Worm (Caenorhabditis elegans) whole organism, L3 larva: Measurements from ENCODE around the gene C42D4.3.

Experiments used
- R02D3.7 ChIP-seq: fragments of 150-350 bp; optimal IDR thresholded peaks from 2 replicates; lab custom pipeline; 2014; ENCODE audit warnings: missing biosample characterization, missing genetic modification characterization
- ZK546.5 ChIP-seq: sonication (generic microtip); optimal IDR thresholded peaks from 2 replicates; lab custom pipeline; 2017; ENCODE audit warnings: missing biosample characterization, missing genetic modification characterization
- ama-1 ChIP-seq: fragments of 150-350 bp; optimal IDR thresholded peaks from 2 replicates; lab custom pipeline; 2018
- ceh-28 ChIP-seq: fragments of 150-350 bp; optimal IDR thresholded peaks from 2 replicates; lab custom pipeline; 2014; ENCODE audit warnings: missing biosample characterization, missing genetic modification reagents, missing genetic modification characterization
- ceh-82 ChIP-seq: fragments of 150-350 bp; optimal IDR thresholded peaks from 2 replicates; lab custom pipeline; 2014; ENCODE audit warnings: missing biosample characterization, missing genetic modification characterization
- daf-12 ChIP-seq: fragments of 150-350 bp; optimal IDR thresholded peaks from 2 replicates; lab custom pipeline; 2014; ENCODE audit warnings: missing biosample characterization, missing genetic modification reagents, missing genetic modification characterization
- egl-27 ChIP-seq: sonication (generic microtip); optimal IDR thresholded peaks from 4 replicates; lab custom pipeline; 2017; ENCODE audit warnings: missing biosample characterization, missing genetic modification reagents, missing genetic modification characterization
- egl-5 ChIP-seq: fragments of 150-350 bp; optimal IDR thresholded peaks from 2 replicates; lab custom pipeline; 2017; ENCODE audit warnings: missing biosample characterization, missing genetic modification reagents, missing genetic modification characterization, inconsistent platforms
- elt-1 ChIP-seq: fragments of 150-350 bp; optimal IDR thresholded peaks from 2 replicates; lab custom pipeline; 2014; ENCODE audit warnings: missing biosample characterization, missing genetic modification characterization
- elt-2 ChIP-seq: sonication (generic microtip); optimal IDR thresholded peaks from 2 replicates; lab custom pipeline; 2016; ENCODE audit warnings: missing genetic modification reagents, mild to moderate bottlenecking, missing genetic modification characterization, missing compliant biosample characterization
- eor-1 ChIP-seq, 2 experiments: fragments of 150-350 bp; optimal IDR thresholded peaks; 2 replicates each; lab custom pipeline; 2014 to 2018; ENCODE audit warnings: missing biosample characterization in 2 of 2, missing genetic modification characterization in 2 of 2
- fos-1 ChIP-seq: fragments of 150-350 bp; optimal IDR thresholded peaks from 2 replicates; lab custom pipeline; 2014; ENCODE audit warnings: missing biosample characterization, missing genetic modification characterization
- hmg-11 ChIP-seq: sonication (generic microtip); optimal IDR thresholded peaks from 2 replicates; lab custom pipeline; 2016; ENCODE audit warnings: missing genetic modification characterization, missing compliant biosample characterization
- jun-1 ChIP-seq: fragments of 150-350 bp; optimal IDR thresholded peaks from 2 replicates; lab custom pipeline; 2014; ENCODE audit warnings: missing biosample characterization, missing genetic modification reagents, missing genetic modification characterization
- lin-15B ChIP-seq: fragments of 150-350 bp; optimal IDR thresholded peaks from 2 replicates; lab custom pipeline; 2014; ENCODE audit warnings: missing biosample characterization, missing genetic modification characterization
- lin-39 ChIP-seq: fragments of 150-350 bp; optimal IDR thresholded peaks from 2 replicates; lab custom pipeline; 2018; ENCODE audit warnings: missing biosample characterization, missing genetic modification reagents, missing genetic modification characterization
- lsy-12 ChIP-seq: sonication (generic microtip); optimal IDR thresholded peaks from 2 replicates; lab custom pipeline; 2016; ENCODE audit warnings: mild to moderate bottlenecking, missing genetic modification characterization, missing compliant biosample characterization
- mdl-1 ChIP-seq: fragments of 150-350 bp; optimal IDR thresholded peaks from 2 replicates; lab custom pipeline; 2014; ENCODE audit warnings: missing biosample characterization, missing genetic modification characterization
- mml-1 ChIP-seq: fragments of 150-350 bp; sonication (generic microtip); optimal IDR thresholded peaks from 3 replicates; lab custom pipeline; 2014; ENCODE audit warnings: missing biosample characterization, missing genetic modification characterization
- nfya-1 ChIP-seq: sonication (generic microtip); optimal IDR thresholded peaks from 2 replicates; lab custom pipeline; 2017; ENCODE audit warnings: missing genetic modification characterization, mild to moderate bottlenecking, missing compliant biosample characterization, antibody characterized with exemption, moderate library complexity; ENCODE audit not compliant: insufficient read depth
- nhr-12 ChIP-seq: fragments of 150-350 bp; optimal IDR thresholded peaks from 2 replicates; lab custom pipeline; 2014; ENCODE audit warnings: missing biosample characterization, missing genetic modification characterization
- nhr-23 ChIP-seq: fragments of 150-350 bp; optimal IDR thresholded peaks from 2 replicates; lab custom pipeline; 2014; ENCODE audit warnings: missing biosample characterization, missing genetic modification reagents, missing genetic modification characterization
- nhr-237 ChIP-seq: fragments of 150-350 bp; optimal IDR thresholded peaks from 2 replicates; lab custom pipeline; 2014; ENCODE audit warnings: missing biosample characterization, missing genetic modification characterization
- nhr-25 ChIP-seq: sonication (generic microtip); optimal IDR thresholded peaks from 2 replicates; lab custom pipeline; 2017; ENCODE audit warnings: missing biosample characterization, missing genetic modification characterization
- nhr-28 ChIP-seq: fragments of 150-350 bp; optimal IDR thresholded peaks from 2 replicates; lab custom pipeline; 2014; ENCODE audit warnings: missing biosample characterization, missing genetic modification characterization
- nhr-43 ChIP-seq: sonication (generic microtip); optimal IDR thresholded peaks from 2 replicates; lab custom pipeline; 2016; ENCODE audit warnings: mild to moderate bottlenecking, missing genetic modification characterization, missing compliant biosample characterization; ENCODE audit not compliant: poor library complexity, severe bottlenecking
- nhr-76 ChIP-seq: fragments of 150-350 bp; sonication (generic microtip); optimal IDR thresholded peaks from 5 replicates; lab custom pipeline; 2014; ENCODE audit warnings: missing biosample characterization, missing genetic modification characterization
- nhr-77 ChIP-seq: fragments of 150-350 bp; optimal IDR thresholded peaks from 2 replicates; lab custom pipeline; 2014; ENCODE audit warnings: missing biosample characterization, missing genetic modification characterization
- pha-4 ChIP-seq: fragments of 150-350 bp; optimal IDR thresholded peaks from 2 replicates; lab custom pipeline; 2014; ENCODE audit warnings: missing biosample characterization, missing genetic modification reagents, missing genetic modification characterization
- pqm-1 ChIP-seq: fragments of 150-350 bp; optimal IDR thresholded peaks from 2 replicates; lab custom pipeline; 2017; ENCODE audit warnings: missing biosample characterization, missing genetic modification characterization, inconsistent platforms
- sea-2 ChIP-seq: fragments of 150-350 bp; sonication (generic microtip); optimal IDR thresholded peaks from 4 replicates; lab custom pipeline; 2014; ENCODE audit warnings: missing biosample characterization, missing genetic modification reagents, missing genetic modification characterization
- skn-1 ChIP-seq: fragments of 150-350 bp; optimal IDR thresholded peaks from 2 replicates; lab custom pipeline; 2014; ENCODE audit warnings: missing biosample characterization, missing genetic modification characterization
- snpc-4 ChIP-seq: fragments of 150-350 bp; optimal IDR thresholded peaks from 2 replicates; lab custom pipeline; 2014; ENCODE audit warnings: missing biosample characterization, missing genetic modification characterization
- unc-62 ChIP-seq: fragments of 150-350 bp; sonication (generic microtip); optimal IDR thresholded peaks from 4 replicates; lab custom pipeline; 2014; ENCODE audit warnings: missing biosample characterization, missing genetic modification reagents, missing genetic modification characterization
- ztf-11 ChIP-seq: fragments of 150-350 bp; optimal IDR thresholded peaks from 2 replicates; lab custom pipeline; 2014; ENCODE audit warnings: missing biosample characterization, missing genetic modification characterization
- ztf-4 ChIP-seq: fragments of 150-350 bp; optimal IDR thresholded peaks from 2 replicates; lab custom pipeline; 2014; ENCODE audit warnings: missing biosample characterization, missing genetic modification characterization

C42D4.3 gene

DNA sequence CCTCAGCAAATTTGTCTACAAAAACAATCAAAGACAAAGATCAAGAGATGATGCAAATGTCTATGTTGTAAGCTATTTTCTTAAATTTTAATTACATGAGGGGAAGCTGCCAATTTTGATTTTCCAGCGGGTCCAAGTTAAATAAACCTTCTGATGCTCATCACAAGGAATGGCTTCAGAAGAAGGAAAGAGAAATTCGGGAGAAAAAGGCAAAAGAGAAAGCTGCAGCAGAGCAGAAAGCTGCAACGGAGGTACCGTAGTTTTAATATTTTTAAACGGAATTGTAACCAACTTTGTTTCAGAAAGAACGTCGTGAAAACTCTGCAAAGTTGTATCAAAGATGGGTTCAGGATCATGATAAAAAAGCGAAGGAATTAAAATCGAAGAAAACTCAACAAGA, 20.9 kb upstream of the C42D4.3 start:
- TF ChIP-seq nhr-28 (no peak), ceh-28 (no peak), pqm-1 (no peak), unc-62 (no peak), snpc-4 (tag; lab: Kevin White, UChicago) (no peak)

DNA sequence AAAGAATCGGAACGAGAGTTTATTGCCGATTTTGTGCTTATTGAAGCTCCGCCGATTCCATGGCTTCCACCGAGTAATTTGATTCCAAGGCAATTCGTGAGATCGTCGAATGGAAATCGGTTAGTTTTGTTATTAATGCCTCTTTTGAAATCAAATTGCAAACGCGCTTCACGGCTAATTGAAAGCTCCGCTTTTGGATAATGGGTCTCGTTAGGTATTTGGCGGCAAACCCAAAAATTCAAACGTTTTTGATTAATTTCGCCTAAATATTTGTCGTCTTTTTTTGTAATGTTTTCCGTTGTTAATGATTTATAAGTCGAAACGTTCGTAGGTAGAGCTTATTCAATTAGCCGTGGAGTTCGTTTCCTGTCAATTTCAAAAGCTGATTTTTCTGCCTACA, 19.5 kb upstream of the C42D4.3 start:
- TF ChIP-seq lsy-12 (tag; lab: Kevin White, UChicago) (no peak), elt-1 (tag; lab: Kevin White, UChicago) (no peak), mdl-1 (no peak), nhr-77 (tag; lab: Kevin White, UChicago) (no peak), skn-1 (tag; lab: Kevin White, UChicago) (no peak), pqm-1 (no peak), lin-39 (no peak), egl-27 (tag; lab: Kevin White, UChicago) (no peak), nhr-43 (tag; lab: Kevin White, UChicago) (no peak), jun-1 (tag; lab: Kevin White, UChicago) (no peak), eor-1 (tag; optimal IDR thresholded peaks at IDR 0.05; lab: Kevin White, UChicago) (no peak), lin-15B (tag; lab: Kevin White, UChicago) (no peak), unc-62 (no peak), egl-5 (tag; lab: Kevin White, UChicago) (no peak), nhr-25 (tag; lab: Kevin White, UChicago) (no peak), fos-1 (tag; lab: Kevin White, UChicago) (no peak)

DNA sequence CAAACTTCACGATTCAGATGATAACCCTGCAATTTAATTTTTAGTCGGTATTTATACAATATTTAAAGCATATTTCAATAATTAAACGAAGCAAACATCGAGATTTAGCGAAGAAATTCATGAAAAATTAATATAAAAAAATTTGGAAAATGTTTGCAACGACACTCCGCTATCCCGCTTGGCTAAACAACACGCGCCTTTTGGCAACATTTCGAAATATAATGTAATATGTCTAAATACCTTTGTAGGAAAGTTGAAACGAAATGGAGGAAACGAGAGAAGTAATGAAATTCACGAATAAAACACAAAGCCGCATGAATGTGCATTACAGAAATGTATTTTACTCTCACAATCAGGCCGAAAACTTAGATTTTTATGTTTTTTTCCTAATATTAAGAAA, 13.3 kb upstream of the C42D4.3 start, which contains the start of gene rpc-1:
rpc-1 (minus strand) TSS at position 26 of the 400 bp plus-strand sequence.
- TF ChIP-seq nfya-1 (tag; lab: Kevin White, UChicago) (peak; percentile 34), lin-15B (tag; lab: Kevin White, UChicago) (peak; percentile 34), unc-62 (no peak)

ce11 chrIV:7166553-7166952, 12.5 kb upstream of the C42D4.3 start, which contains the start of gene C42D4.18:
Gene C42D4.18, plus strand, starts transcription at chrIV:7166783.
- TF ChIP-seq elt-2 (no peak), mml-1 (tag; lab: Kevin White, UChicago) (peak; percentile 51), ztf-4 (no peak), lin-15B (tag; lab: Kevin White, UChicago) (peak; percentile 4), nfya-1 (tag; lab: Kevin White, UChicago) (peak; percentile 43), hmg-11 (tag; lab: Kevin White, UChicago) (peak; percentile 36), ceh-28 (no peak)
- TF ChIP-seq, all 47 proteins: peak for 4

- no peak for TF ChIP-seq nhr-28
- TF ChIP-seq nhr-12 (tag; lab: Kevin White, UChicago), result no peak
- no peak for TF ChIP-seq ceh-82
- TF ChIP-seq sea-2 (GFP tag; lab: Kevin White, UChicago), result no peak
- no peak for TF ChIP-seq lin-15B (tag; lab: Kevin White, UChicago)
- no peak for TF ChIP-seq ZK546.5
- no peak for TF ChIP-seq ama-1 (lab: Kevin White, UChicago)
- TF ChIP-seq pqm-1, result peak; percentile 3
- no peak for TF ChIP-seq nhr-237
- TF ChIP-seq mml-1 (tag; lab: Kevin White, UChicago), result no peak
- TF ChIP-seq egl-27 (tag; lab: Kevin White, UChicago), result no peak
- TF ChIP-seq elt-2, result peak; percentile 12
- no peak for TF ChIP-seq mdl-1
- no peak for TF ChIP-seq nhr-77 (tag; lab: Kevin White, UChicago)
- TF ChIP-seq skn-1 (tag; lab: Kevin White, UChicago), result no peak
- TF ChIP-seq hmg-11 (tag; lab: Kevin White, UChicago), result peak; percentile 44
- no peak for TF ChIP-seq nhr-23
- TF ChIP-seq pha-4 (tag; lab: Kevin White, UChicago), result no peak
- no peak for TF ChIP-seq nhr-43 (tag; lab: Kevin White, UChicago)
- no peak for TF ChIP-seq unc-62
- TF ChIP-seq daf-12, result no peak
- no peak for TF ChIP-seq fos-1 (tag; lab: Kevin White, UChicago)
- no peak for TF ChIP-seq nhr-76 (tag; lab: Kevin White, UChicago)
- no peak for TF ChIP-seq R02D3.7 (tag; lab: Kevin White, UChicago)
- TF ChIP-seq jun-1 (tag; lab: Kevin White, UChicago), result no peak
- TF ChIP-seq ztf-11 (tag; lab: Kevin White, UChicago), result no peak
Observed at ce11 chrIV:7167983-7168760, 10.9 kb upstream of the C42D4.3 start, which contains the start of gene skr-16. Gene skr-16, plus strand, starts transcription at chrIV:7168710.
